Fruit fly (Drosophila melanogaster) whole organism, embryonic: ENCODE measurements around the gene CG43814.

Source experiments
- ATbp ChIP-seq: fragments of 200-800 bp; sonication (Bioruptor generic); optimal IDR thresholded peaks from 2 replicates; lab custom pipeline; 2017; ENCODE audit warnings: missing biosample characterization, mild to moderate bottlenecking, missing genetic modification characterization, missing genetic modification reagents
- BEAF-32 ChIP-seq: fragments of 200-800 bp; sonication (Bioruptor generic); optimal IDR thresholded peaks from 3 replicates; lab custom pipeline; 2017; ENCODE audit warnings: missing biosample characterization, missing genetic modification characterization, mild to moderate bottlenecking, moderate library complexity, missing genetic modification reagents
- CG10979 ChIP-seq: fragments of 200-800 bp; sonication (Bioruptor generic); optimal IDR thresholded peaks from 2 replicates; lab custom pipeline; 2018; ENCODE audit warnings: missing biosample characterization, mild to moderate bottlenecking, missing genetic modification characterization, moderate library complexity
- CG12236 ChIP-seq: fragments of 200-800 bp; sonication (Bioruptor generic); optimal IDR thresholded peaks from 2 replicates; lab custom pipeline; 2016; ENCODE audit warnings: missing biosample characterization, missing genetic modification characterization
- CG15696 ChIP-seq: fragments of 200-800 bp; sonication (Bioruptor generic); optimal IDR thresholded peaks from 2 replicates; lab custom pipeline; 2019; ENCODE audit warnings: missing biosample characterization, mild to moderate bottlenecking, missing genetic modification characterization, moderate library complexity
- CG17802 ChIP-seq: fragments of 200-800 bp; sonication (Bioruptor generic); optimal IDR thresholded peaks from 2 replicates; lab custom pipeline; 2018; ENCODE audit warnings: missing biosample characterization, mild to moderate bottlenecking, missing genetic modification characterization, moderate library complexity
- CG18262 ChIP-seq: fragments of 200-800 bp; optimal IDR thresholded peaks from 3 replicates; lab custom pipeline; 2019; ENCODE audit warnings: missing biosample characterization, mild to moderate bottlenecking, missing genetic modification characterization, moderate library complexity
- CG18619 ChIP-seq: fragments of 200-800 bp; sonication (Bioruptor generic); optimal IDR thresholded peaks from 3 replicates; lab custom pipeline; 2017; ENCODE audit warnings: missing biosample characterization, mild to moderate bottlenecking, missing genetic modification characterization
- CG2875 ChIP-seq: fragments of 200-800 bp; sonication (Bioruptor generic); optimal IDR thresholded peaks from 2 replicates; lab custom pipeline; 2017; ENCODE audit warnings: missing biosample characterization, mild to moderate bottlenecking, missing genetic modification characterization, missing genetic modification reagents
- CG31365 ChIP-seq: fragments of 200-800 bp; sonication (Bioruptor generic); optimal IDR thresholded peaks from 2 replicates; lab custom pipeline; 2018; ENCODE audit warnings: missing biosample characterization, mild to moderate bottlenecking, missing genetic modification characterization
- CG31388 ChIP-seq: fragments of 200-800 bp; sonication (Bioruptor generic); optimal IDR thresholded peaks from 2 replicates; lab custom pipeline; 2016; ENCODE audit warnings: missing biosample characterization, missing genetic modification characterization
- CG31441 ChIP-seq: fragments of 200-800 bp; sonication (Bioruptor generic); IDR thresholded peaks from 2 replicates; pipeline ENCODE4 v1.3.6; 2022; ENCODE audit warnings: missing biosample characterization, missing genetic modification characterization
- CG32772 ChIP-seq: fragments of 200-800 bp; sonication (Bioruptor generic); IDR thresholded peaks from 2 replicates; pipeline ENCODE4 v1.3.6; 2022; ENCODE audit warnings: missing biosample characterization, missing genetic modification characterization
- CG6791 ChIP-seq: fragments of 200-800 bp; sonication (Bioruptor generic); IDR thresholded peaks from 3 replicates; pipeline ENCODE4 v1.3.6; 2022; ENCODE audit warnings: missing biosample characterization, missing genetic modification characterization; ENCODE audit not compliant: partially characterized antibody
- CG9727 ChIP-seq: fragments of 200-800 bp; sonication (Bioruptor generic); optimal IDR thresholded peaks from 3 replicates; lab custom pipeline; 2017; ENCODE audit warnings: missing biosample characterization, mild to moderate bottlenecking, missing genetic modification characterization
- CHES-1-like ChIP-seq: fragments of 200-800 bp; sonication (Bioruptor generic); optimal IDR thresholded peaks from 2 replicates; lab custom pipeline; 2016; ENCODE audit warnings: missing biosample characterization, missing genetic modification characterization
- Dek ChIP-seq: fragments of 200-800 bp; sonication (Bioruptor generic); optimal IDR thresholded peaks from 3 replicates; lab custom pipeline; 2019; ENCODE audit warnings: missing biosample characterization, mild to moderate bottlenecking, missing genetic modification characterization, moderate library complexity
- Gsc ChIP-seq: fragments of 200-800 bp; sonication (Bioruptor generic); IDR thresholded peaks from 2 replicates; pipeline ENCODE4 v1.3.6; 2022; ENCODE audit warnings: missing biosample characterization, missing genetic modification characterization
- HHEX ChIP-seq: fragments of 200-800 bp; sonication (Bioruptor generic); optimal IDR thresholded peaks from 3 replicates; lab custom pipeline; 2017; ENCODE audit warnings: missing biosample characterization, mild to moderate bottlenecking, missing genetic modification characterization, missing genetic modification reagents
- Hmr ChIP-seq: fragments of 200-800 bp; sonication (Bioruptor generic); optimal IDR thresholded peaks from 3 replicates; lab custom pipeline; 2017; ENCODE audit warnings: mild to moderate bottlenecking, missing biosample characterization, missing genetic modification reagents, missing genetic modification characterization
- Kr ChIP-seq: fragments of 200-800 bp; sonication (Bioruptor generic); optimal IDR thresholded peaks from 2 replicates; lab custom pipeline; 2017; ENCODE audit warnings: missing biosample characterization, mild to moderate bottlenecking, missing genetic modification characterization
- Lhr ChIP-seq: fragments of 200-800 bp; sonication (Bioruptor generic); optimal IDR thresholded peaks from 3 replicates; lab custom pipeline; 2017; ENCODE audit warnings: mild to moderate bottlenecking, missing biosample characterization, missing genetic modification reagents, missing genetic modification characterization
- Neu2 ChIP-seq: fragments of 200-800 bp; sonication (Bioruptor generic); optimal IDR thresholded peaks from 3 replicates; lab custom pipeline; 2016; ENCODE audit warnings: missing biosample characterization, missing genetic modification characterization, borderline replicate concordance
- Oaz ChIP-seq: fragments of 200-800 bp; sonication (Bioruptor generic); IDR thresholded peaks from 2 replicates; pipeline ENCODE4 v1.3.6; 2022; ENCODE audit warnings: missing biosample characterization, missing genetic modification characterization
- Sin3A ChIP-seq: fragments of >200 bp; optimal IDR thresholded peaks from 2 replicates; lab custom pipeline; 2018
- Spps ChIP-seq: fragments of 200-800 bp; sonication (Bioruptor generic); optimal IDR thresholded peaks from 2 replicates; lab custom pipeline; 2018; ENCODE audit warnings: missing biosample characterization, mild to moderate bottlenecking, missing genetic modification characterization
- Tbp ChIP-seq: fragments of >200 bp; optimal IDR thresholded peaks from 2 replicates; lab custom pipeline; 2018; ENCODE audit warnings: missing biosample characterization, missing genetic modification characterization
- Trl ChIP-seq, 3 experiments: fragments of >200 bp in 2 of 3; fragments of 200-800 bp in 1 of 3; sonication (Bioruptor generic) in 1 of 3; optimal IDR thresholded peaks; 2 replicates in 1 of 3; 3 replicates in 2 of 3; lab custom pipeline; 2016 to 2017; ENCODE audit warnings: missing biosample characterization in 1 of 3, missing genetic modification characterization in 1 of 3
- aop ChIP-seq: fragments of 200-800 bp; sonication (Bioruptor generic); IDR thresholded peaks from 2 replicates; pipeline ENCODE4 v1.3.6; 2022; ENCODE audit warnings: missing biosample characterization, missing genetic modification characterization
- cato ChIP-seq: fragments of 200-800 bp; sonication (Bioruptor generic); optimal IDR thresholded peaks from 2 replicates; lab custom pipeline; 2016; ENCODE audit warnings: missing biosample characterization, missing genetic modification characterization, borderline replicate concordance
- chif ChIP-seq, 2 experiments: fragments of 200-800 bp; sonication (Bioruptor generic); optimal IDR thresholded peaks; 3 replicates each; lab custom pipeline; 2016; ENCODE audit warnings: missing biosample characterization in 2 of 2, missing genetic modification characterization in 2 of 2
- chinmo ChIP-seq: fragments of 200-800 bp; sonication (Bioruptor generic); IDR thresholded peaks from 4 replicates; pipeline ENCODE4 v1.3.6; 2022; ENCODE audit warnings: missing biosample characterization, missing genetic modification characterization; ENCODE audit not compliant: partially characterized antibody
- ci ChIP-seq: fragments of 200-800 bp; sonication (Bioruptor generic); IDR thresholded peaks from 3 replicates; pipeline ENCODE4 v1.3.6; 2022; ENCODE audit warnings: missing biosample characterization, missing genetic modification characterization
- en ChIP-seq: fragments of 200-800 bp; sonication (Bioruptor generic); optimal IDR thresholded peaks from 2 replicates; lab custom pipeline; 2016; ENCODE audit warnings: missing biosample characterization, missing genetic modification characterization
- fd64A ChIP-seq: fragments of 200-800 bp; sonication (Bioruptor generic); optimal IDR thresholded peaks from 3 replicates; lab custom pipeline; 2018; ENCODE audit warnings: missing biosample characterization, mild to moderate bottlenecking, missing genetic modification characterization
- gro ChIP-seq: fragments of 200-800 bp; sonication (Bioruptor generic); optimal IDR thresholded peaks from 2 replicates; lab custom pipeline; 2016; ENCODE audit warnings: missing biosample characterization, missing genetic modification characterization
- oc ChIP-seq: fragments of 200-800 bp; sonication (Bioruptor generic); optimal IDR thresholded peaks from 2 replicates; lab custom pipeline; 2018; ENCODE audit warnings: missing biosample characterization, mild to moderate bottlenecking, missing genetic modification characterization, moderate library complexity
- pho ChIP-seq: fragments of 200-800 bp; sonication (Bioruptor generic); optimal IDR thresholded peaks from 2 replicates; lab custom pipeline; 2016; ENCODE audit warnings: missing biosample characterization, missing genetic modification characterization
- pnt ChIP-seq: fragments of 200-800 bp; sonication (Bioruptor generic); optimal IDR thresholded peaks from 3 replicates; lab custom pipeline; 2016; ENCODE audit warnings: missing biosample characterization, missing genetic modification characterization
- psq ChIP-seq: fragments of 200-800 bp; sonication (Bioruptor generic); optimal IDR thresholded peaks from 2 replicates; lab custom pipeline; 2017; ENCODE audit warnings: missing biosample characterization, missing genetic modification characterization
- sim ChIP-seq: fragments of 200-800 bp; sonication (Bioruptor generic); IDR thresholded peaks from 2 replicates; pipeline ENCODE4 v1.3.6; 2022; ENCODE audit warnings: missing biosample characterization, missing genetic modification characterization
- sr ChIP-seq: fragments of 200-800 bp; sonication (Bioruptor generic); IDR thresholded peaks from 3 replicates; pipeline ENCODE4 v1.3.6; 2022; ENCODE audit warnings: missing biosample characterization, missing genetic modification characterization
- ssp ChIP-seq: fragments of 200-800 bp; sonication (Bioruptor generic); IDR thresholded peaks from 2 replicates; pipeline ENCODE4 v1.3.6; 2022; ENCODE audit warnings: missing biosample characterization, missing genetic modification characterization
- stwl ChIP-seq: fragments of 200-800 bp; sonication (Bioruptor generic); optimal IDR thresholded peaks from 3 replicates; lab custom pipeline; 2018; ENCODE audit warnings: missing biosample characterization, mild to moderate bottlenecking, missing genetic modification characterization, moderate library complexity
- tin ChIP-seq: fragments of 200-800 bp; sonication (Bioruptor generic); optimal IDR thresholded peaks from 3 replicates; lab custom pipeline; 2016; ENCODE audit warnings: missing biosample characterization, missing genetic modification characterization
- tio ChIP-seq: fragments of 200-800 bp; sonication (Bioruptor generic); optimal IDR thresholded peaks from 2 replicates; lab custom pipeline; 2017; ENCODE audit warnings: missing biosample characterization, missing genetic modification characterization, inconsistent platforms
- trem ChIP-seq: fragments of 200-800 bp; optimal IDR thresholded peaks from 3 replicates; lab custom pipeline; 2019; ENCODE audit warnings: missing biosample characterization, mild to moderate bottlenecking, missing genetic modification characterization, moderate library complexity
- ttk ChIP-seq: fragments of 200-800 bp; sonication (Bioruptor generic); IDR thresholded peaks from 2 replicates; pipeline ENCODE4 v2.1.2; 2022; ENCODE audit warnings: missing biosample characterization, missing genetic modification characterization
- unc-4 ChIP-seq: fragments of 200-800 bp; sonication (Bioruptor generic); IDR thresholded peaks from 2 replicates; pipeline ENCODE4 v1.3.6; 2022; ENCODE audit warnings: missing biosample characterization, missing genetic modification characterization; ENCODE audit not compliant: partially characterized antibody
- vfl ChIP-seq: fragments of 200-800 bp; sonication (Bioruptor generic); optimal IDR thresholded peaks from 2 replicates; lab custom pipeline; 2016; ENCODE audit warnings: missing biosample characterization, missing genetic modification characterization
- zen ChIP-seq: fragments of 200-800 bp; sonication (Bioruptor generic); optimal IDR thresholded peaks from 3 replicates; lab custom pipeline; 2018; ENCODE audit warnings: missing biosample characterization, mild to moderate bottlenecking, missing genetic modification characterization, moderate library complexity

CG43814 gene

DNA sequence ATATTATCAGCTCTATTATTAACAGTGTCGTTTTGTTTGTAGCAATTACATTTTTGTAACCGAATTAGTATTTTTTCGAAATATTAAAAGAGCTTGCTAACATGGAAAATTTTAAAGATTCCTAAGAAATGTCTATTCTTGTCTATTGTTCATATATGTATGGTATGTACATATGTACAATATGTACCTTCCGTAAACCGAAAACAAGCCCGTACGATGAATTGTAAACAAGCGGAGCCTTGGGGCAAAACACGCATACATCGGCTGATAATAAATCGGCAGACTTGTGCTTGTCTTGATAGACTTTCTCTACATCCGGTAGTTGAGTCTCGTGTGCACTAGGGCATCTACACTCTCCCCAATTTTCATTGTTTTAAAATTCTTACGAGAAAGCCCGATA is 17.7 kb upstream of the CG43814 start (continued):
- TF ChIP-seq sr (GFP tag; lab: Robert Waterston, UW) (no peak), unc-4 (GFP tag; lab: Robert Waterston, UW) (no peak), Gsc (no peak), trem (tag; lab: Kevin White, UChicago) (no peak), Neu2 (GFP tag; lab: Kevin White, UChicago) (no peak), pho (GFP tag; lab: Kevin White, UChicago) (no peak), gro (no peak), vfl (GFP tag; lab: Kevin White, UChicago) (no peak), pnt (GFP tag; lab: Kevin White, UChicago) (peak; percentile 25), ssp (GFP tag; lab: Robert Waterston, UW) (no peak), CG10979 (peak; percentile 4), oc (tag; lab: Kevin White, UChicago) (no peak), CG15696 (tag; lab: Kevin White, UChicago) (peak; percentile 77), sim (GFP tag; lab: Robert Waterston, UW) (no peak), cato (no peak), stwl (tag; lab: Kevin White, UChicago) (no peak), CG12236 (GFP tag; lab: Kevin White, UChicago) (no peak), BEAF-32 (GFP tag; lab: Kevin White, UChicago) (no peak), en (GFP tag; lab: Kevin White, UChicago) (peak; percentile 2), ci (GFP tag; lab: Robert Waterston, UW) (peak; percentile 67; the same call in 1 of the 3 replicates), CG31441 (GFP tag; lab: Robert Waterston, UW) (peak; percentile 27; the same call in 1 of the 2 replicates), Tbp (GFP tag; lab: Kevin White, UChicago) (no peak), chif (GFP tag; optimal IDR thresholded peaks at IDR 0.05; lab: Kevin White, UChicago) (peak in 1 of 2 experiments; percentile 40), HHEX (peak; percentile 71), ttk (GFP tag; lab: Robert Waterston, UW) (no peak), Sin3A (lab: Kevin White, UChicago) (no peak), fd64A (GFP tag; lab: Kevin White, UChicago) (peak; percentile 78), Spps (tag; lab: Kevin White, UChicago) (peak; percentile 3), CG2875 (GFP tag; lab: Kevin White, UChicago) (peak; percentile 73), Trl (optimal IDR thresholded peaks at IDR 0.05; lab: Kevin White, UChicago) (no peak), Trl (GFP tag; optimal IDR thresholded peaks at IDR 0.05; lab: Kevin White, UChicago) (peak; percentile 46), CG18619 (GFP tag; lab: Kevin White, UChicago) (peak; percentile 41), tio (GFP tag; lab: Kevin White, UChicago) (peak; percentile 3), CG32772 (GFP tag; lab: Robert Waterston, UW) (no peak), Oaz (GFP tag; lab: Robert Waterston, UW) (no peak), aop (GFP tag; lab: Robert Waterston, UW) (no peak), CHES-1-like (GFP tag; lab: Kevin White, UChicago) (no peak), zen (no peak), Hmr (GFP tag; lab: Kevin White, UChicago) (no peak), Kr (GFP tag; lab: Kevin White, UChicago) (no peak), chinmo (GFP tag; lab: Robert Waterston, UW) (no peak), Lhr (peak; percentile 50), CG18262 (tag; lab: Kevin White, UChicago) (peak; percentile 36), tin (GFP tag; lab: Kevin White, UChicago) (no peak), psq (no peak), Dek (tag; lab: Kevin White, UChicago) (no peak), CG9727 (peak; percentile 35), CG31365 (tag; lab: Kevin White, UChicago) (no peak), CG17802 (no peak), ATbp (GFP tag; lab: Kevin White, UChicago) (peak; percentile 80), CG31388 (no peak), CG6791 (no peak)
